Fruit fly (Drosophila melanogaster) whole organism: ENCODE results near the gene sals.

Experiments used
- EcR ChIP-seq, 2 experiments: fragments of >200 bp; optimal IDR thresholded peaks; 2 replicates each; lab custom pipeline; 2017; ENCODE audit warnings: missing biosample characterization in 2 of 2, missing genetic modification characterization in 2 of 2, missing genetic modification reagents in 2 of 2
- pan ChIP-seq: fragments of >200 bp; optimal IDR thresholded peaks from 2 replicates; lab custom pipeline; 2017
- psq ChIP-seq: fragments of >200 bp; optimal IDR thresholded peaks from 2 replicates; lab custom pipeline; 2017

dm6 chr3R:11456539-11456938, 4.9 kb upstream of the sals start:
- TF ChIP-seq EcR (GFP tag; optimal IDR thresholded peaks at IDR 0.05; lab: Kevin White, UChicago) (no peak), pan (lab: Kevin White, UChicago) (no peak), psq (lab: Kevin White, UChicago) (no peak)
